Fruit fly (Drosophila melanogaster) whole organism, embryonic: Measurements from ENCODE around the gene Lsp2.
A peak's percentile ranks its signal among the peaks of the same experiment; 100 is the strongest.

Source experiments
- Bgb ChIP-seq: fragments of 200-800 bp; sonication (Bioruptor generic); IDR thresholded peaks from 2 replicates; pipeline ENCODE4 v1.3.6; 2022; ENCODE audit warnings: missing biosample characterization, missing genetic modification characterization; ENCODE audit not compliant: partially characterized antibody
- Bteb2 ChIP-seq: fragments of 200-800 bp; sonication (Bioruptor generic); optimal IDR thresholded peaks from 2 replicates; lab custom pipeline; 2016; ENCODE audit warnings: missing biosample characterization, missing genetic modification characterization
- CG10267 ChIP-seq: fragments of 200-800 bp; sonication (Bioruptor generic); optimal IDR thresholded peaks from 2 replicates; lab custom pipeline; 2018; ENCODE audit warnings: missing biosample characterization, mild to moderate bottlenecking, missing genetic modification characterization, moderate library complexity
- CG10543 ChIP-seq: fragments of 200-800 bp; sonication (Bioruptor generic); optimal IDR thresholded peaks from 3 replicates; lab custom pipeline; 2017; ENCODE audit warnings: missing biosample characterization, mild to moderate bottlenecking, missing genetic modification characterization, moderate library complexity
- CG12071 ChIP-seq: fragments of 200-800 bp; sonication (Bioruptor generic); optimal IDR thresholded peaks from 3 replicates; lab custom pipeline; 2018; ENCODE audit warnings: missing biosample characterization, mild to moderate bottlenecking, missing genetic modification characterization
- CG12659 ChIP-seq: fragments of 200-800 bp; sonication (Bioruptor generic); optimal IDR thresholded peaks from 3 replicates; lab custom pipeline; 2017; ENCODE audit warnings: mild to moderate bottlenecking, missing biosample characterization, missing genetic modification reagents, missing genetic modification characterization
- CG12769 ChIP-seq: fragments of 200-800 bp; sonication (Bioruptor generic); optimal IDR thresholded peaks from 2 replicates; lab custom pipeline; 2019; ENCODE audit warnings: missing biosample characterization, mild to moderate bottlenecking, missing genetic modification characterization, moderate library complexity
- CG14710 ChIP-seq: fragments of 200-800 bp; sonication (Bioruptor generic); optimal IDR thresholded peaks from 3 replicates; lab custom pipeline; 2019; ENCODE audit warnings: missing biosample characterization, mild to moderate bottlenecking, missing genetic modification characterization, moderate library complexity
- CG14860 ChIP-seq: fragments of 200-800 bp; sonication (Bioruptor generic); IDR thresholded peaks from 3 replicates; pipeline ENCODE4 v1.3.6; 2022; ENCODE audit warnings: missing biosample characterization, missing genetic modification characterization; ENCODE audit not compliant: partially characterized antibody
- CG14965 ChIP-seq: fragments of 200-800 bp; sonication (Bioruptor generic); optimal IDR thresholded peaks from 2 replicates; lab custom pipeline; 2016; ENCODE audit warnings: missing biosample characterization, missing genetic modification characterization, borderline replicate concordance
- CG16813 ChIP-seq: fragments of 200-800 bp; sonication (Bioruptor generic); IDR thresholded peaks from 3 replicates; pipeline ENCODE4 v1.3.6; 2022; ENCODE audit warnings: missing biosample characterization, missing genetic modification characterization; ENCODE audit not compliant: partially characterized antibody
- CG2116 ChIP-seq: fragments of 200-800 bp; sonication (Bioruptor generic); optimal IDR thresholded peaks from 3 replicates; lab custom pipeline; 2018; ENCODE audit warnings: missing biosample characterization, mild to moderate bottlenecking, missing genetic modification characterization
- CG30403 ChIP-seq: fragments of 200-800 bp; sonication (Bioruptor generic); optimal IDR thresholded peaks from 3 replicates; lab custom pipeline; 2016; ENCODE audit warnings: missing biosample characterization, missing genetic modification characterization
- CG33213 ChIP-seq: fragments of 200-800 bp; sonication (Bioruptor generic); optimal IDR thresholded peaks from 3 replicates; lab custom pipeline; 2016; ENCODE audit warnings: missing biosample characterization, missing genetic modification characterization
- CG3847 ChIP-seq: fragments of 200-800 bp; sonication (Bioruptor generic); IDR thresholded peaks from 2 replicates; pipeline ENCODE4 v1.3.6; 2022; ENCODE audit warnings: missing biosample characterization, missing genetic modification characterization
- CG3995 ChIP-seq: fragments of 200-800 bp; sonication (Bioruptor generic); optimal IDR thresholded peaks from 3 replicates; lab custom pipeline; 2016; ENCODE audit warnings: missing biosample characterization, missing genetic modification characterization
- CG42726 ChIP-seq: fragments of 200-800 bp; sonication (Bioruptor generic); IDR thresholded peaks from 2 replicates; pipeline ENCODE4 v1.3.6; 2022; ENCODE audit warnings: missing biosample characterization, missing genetic modification characterization; ENCODE audit not compliant: partially characterized antibody
- CG4360 ChIP-seq: fragments of 200-800 bp; sonication (Bioruptor generic); IDR thresholded peaks from 2 replicates; pipeline ENCODE4 v1.3.6; 2022; ENCODE audit warnings: missing biosample characterization, missing genetic modification characterization
- CG4617 ChIP-seq: fragments of 200-800 bp; sonication (Bioruptor generic); optimal IDR thresholded peaks from 3 replicates; lab custom pipeline; 2016; ENCODE audit warnings: missing biosample characterization, missing genetic modification characterization, borderline replicate concordance
- CG6791 ChIP-seq: fragments of 200-800 bp; sonication (Bioruptor generic); IDR thresholded peaks from 3 replicates; pipeline ENCODE4 v1.3.6; 2022; ENCODE audit warnings: missing biosample characterization, missing genetic modification characterization; ENCODE audit not compliant: partially characterized antibody
- CG7963 ChIP-seq: fragments of 200-800 bp; sonication (Bioruptor generic); IDR thresholded peaks from 3 replicates; pipeline ENCODE4 v1.3.6; 2022; ENCODE audit warnings: missing biosample characterization, missing genetic modification characterization; ENCODE audit not compliant: partially characterized antibody
- Dbx ChIP-seq: fragments of 200-800 bp; sonication (Bioruptor generic); IDR thresholded peaks from 3 replicates; pipeline ENCODE4 v1.3.6; 2022; ENCODE audit warnings: missing biosample characterization, missing genetic modification characterization
- Doc3 ChIP-seq: fragments of 200-800 bp; sonication (Bioruptor generic); IDR thresholded peaks from 3 replicates; pipeline ENCODE4 v1.3.6; 2022; ENCODE audit warnings: missing biosample characterization, missing genetic modification characterization; ENCODE audit not compliant: partially characterized antibody
- Ets97D ChIP-seq: fragments of 200-800 bp; sonication (Bioruptor generic); optimal IDR thresholded peaks from 3 replicates; lab custom pipeline; 2016; ENCODE audit warnings: missing biosample characterization, missing genetic modification characterization
- HLHmδ ChIP-seq: fragments of 200-800 bp; sonication (Bioruptor generic); optimal IDR thresholded peaks from 2 replicates; lab custom pipeline; 2018; ENCODE audit warnings: missing biosample characterization, mild to moderate bottlenecking, missing genetic modification characterization, moderate library complexity
- Hr39 ChIP-seq: fragments of >200 bp; optimal IDR thresholded peaks from 2 replicates; lab custom pipeline; 2017
- MBD-R2 ChIP-seq: fragments of 200-800 bp; sonication (Bioruptor generic); IDR thresholded peaks from 2 replicates; pipeline ENCODE4 v1.3.6; 2022; ENCODE audit warnings: missing biosample characterization, missing genetic modification characterization
- YL-1 ChIP-seq: fragments of 200-800 bp; sonication (Bioruptor generic); optimal IDR thresholded peaks from 3 replicates; lab custom pipeline; 2017; ENCODE audit warnings: missing biosample characterization, mild to moderate bottlenecking, missing genetic modification characterization
- amos ChIP-seq: fragments of 200-800 bp; sonication (Bioruptor generic); IDR thresholded peaks from 2 replicates; pipeline ENCODE4 v1.3.6; 2022; ENCODE audit warnings: missing biosample characterization, missing genetic modification characterization; ENCODE audit not compliant: partially characterized antibody
- ara ChIP-seq: fragments of 200-800 bp; sonication (Bioruptor generic); IDR thresholded peaks from 2 replicates; pipeline ENCODE4 v1.3.6; 2022; ENCODE audit warnings: missing biosample characterization, missing genetic modification characterization
- bab2 ChIP-seq: fragments of 200-800 bp; sonication (Bioruptor generic); optimal IDR thresholded peaks from 2 replicates; lab custom pipeline; 2016; ENCODE audit warnings: missing biosample characterization, missing genetic modification characterization
- dysf ChIP-seq: fragments of 200-800 bp; sonication (Bioruptor generic); IDR thresholded peaks from 3 replicates; pipeline ENCODE4 v1.3.6; 2022; ENCODE audit warnings: missing biosample characterization, missing genetic modification characterization
- gcm2 ChIP-seq: fragments of 200-800 bp; sonication (Bioruptor generic); optimal IDR thresholded peaks from 2 replicates; lab custom pipeline; 2016; ENCODE audit warnings: missing biosample characterization, missing genetic modification characterization
- gfzf ChIP-seq: fragments of 200-800 bp; sonication (Bioruptor generic); optimal IDR thresholded peaks from 2 replicates; lab custom pipeline; 2016; ENCODE audit warnings: missing biosample characterization, mild to moderate bottlenecking, missing genetic modification characterization, moderate library complexity
- inv ChIP-seq: fragments of 200-800 bp; sonication (Bioruptor generic); IDR thresholded peaks from 2 replicates; pipeline ENCODE4 v1.3.6; 2022; ENCODE audit warnings: missing biosample characterization, missing genetic modification characterization; ENCODE audit not compliant: partially characterized antibody
- jigr1 ChIP-seq: fragments of 200-800 bp; sonication (Bioruptor generic); IDR thresholded peaks from 3 replicates; pipeline ENCODE4 v1.3.6; 2022; ENCODE audit warnings: missing biosample characterization, missing genetic modification characterization
- lov ChIP-seq, 2 experiments: fragments of 200-800 bp in 1 of 2; fragments of >200 bp in 1 of 2; sonication (Bioruptor generic) in 1 of 2; IDR thresholded peaks in 1 of 2; optimal IDR thresholded peaks in 1 of 2; 2 replicates in 1 of 2; 3 replicates in 1 of 2; pipeline versions ENCODE4 v1.3.6 to Lab custom; 2017 to 2022; ENCODE audit warnings: missing biosample characterization in 1 of 2, missing genetic modification characterization in 1 of 2
- luna ChIP-seq: fragments of 200-800 bp; sonication (Bioruptor generic); optimal IDR thresholded peaks from 2 replicates; lab custom pipeline; 2016; ENCODE audit warnings: missing biosample characterization, missing genetic modification characterization
- phol ChIP-seq: fragments of 200-800 bp; sonication (Bioruptor generic); optimal IDR thresholded peaks from 3 replicates; lab custom pipeline; 2018; ENCODE audit warnings: missing biosample characterization, mild to moderate bottlenecking, missing genetic modification characterization, moderate library complexity
- row ChIP-seq: fragments of 200-800 bp; sonication (Bioruptor generic); IDR thresholded peaks from 3 replicates; pipeline ENCODE4 v1.3.6; 2022; ENCODE audit warnings: missing biosample characterization, missing genetic modification characterization
- salm ChIP-seq: fragments of 200-800 bp; sonication (Bioruptor generic); optimal IDR thresholded peaks from 2 replicates; lab custom pipeline; 2018; ENCODE audit warnings: missing biosample characterization, mild to moderate bottlenecking, missing genetic modification characterization
- sens ChIP-seq: fragments of 200-800 bp; sonication (Bioruptor generic); peaks from one replicate; lab custom pipeline; 2016; ENCODE audit warnings: missing biosample characterization, missing genetic modification characterization
- sna ChIP-seq: fragments of 200-800 bp; sonication (Bioruptor generic); IDR thresholded peaks from 2 replicates; pipeline ENCODE4 v1.3.6; 2022; ENCODE audit warnings: missing biosample characterization, missing genetic modification characterization; ENCODE audit not compliant: partially characterized antibody
- stwl ChIP-seq: fragments of 200-800 bp; sonication (Bioruptor generic); optimal IDR thresholded peaks from 3 replicates; lab custom pipeline; 2018; ENCODE audit warnings: missing biosample characterization, mild to moderate bottlenecking, missing genetic modification characterization, moderate library complexity
- trh ChIP-seq: fragments of 200-800 bp; sonication (Bioruptor generic); optimal IDR thresholded peaks from 2 replicates; lab custom pipeline; 2016; ENCODE audit warnings: missing biosample characterization, missing genetic modification characterization
- zfh1 ChIP-seq: fragments of 200-800 bp; sonication (Bioruptor generic); IDR thresholded peaks from 3 replicates; pipeline ENCODE4 v1.3.6; 2022; ENCODE audit warnings: missing biosample characterization, missing genetic modification characterization

The Lsp2 gene

DNA sequence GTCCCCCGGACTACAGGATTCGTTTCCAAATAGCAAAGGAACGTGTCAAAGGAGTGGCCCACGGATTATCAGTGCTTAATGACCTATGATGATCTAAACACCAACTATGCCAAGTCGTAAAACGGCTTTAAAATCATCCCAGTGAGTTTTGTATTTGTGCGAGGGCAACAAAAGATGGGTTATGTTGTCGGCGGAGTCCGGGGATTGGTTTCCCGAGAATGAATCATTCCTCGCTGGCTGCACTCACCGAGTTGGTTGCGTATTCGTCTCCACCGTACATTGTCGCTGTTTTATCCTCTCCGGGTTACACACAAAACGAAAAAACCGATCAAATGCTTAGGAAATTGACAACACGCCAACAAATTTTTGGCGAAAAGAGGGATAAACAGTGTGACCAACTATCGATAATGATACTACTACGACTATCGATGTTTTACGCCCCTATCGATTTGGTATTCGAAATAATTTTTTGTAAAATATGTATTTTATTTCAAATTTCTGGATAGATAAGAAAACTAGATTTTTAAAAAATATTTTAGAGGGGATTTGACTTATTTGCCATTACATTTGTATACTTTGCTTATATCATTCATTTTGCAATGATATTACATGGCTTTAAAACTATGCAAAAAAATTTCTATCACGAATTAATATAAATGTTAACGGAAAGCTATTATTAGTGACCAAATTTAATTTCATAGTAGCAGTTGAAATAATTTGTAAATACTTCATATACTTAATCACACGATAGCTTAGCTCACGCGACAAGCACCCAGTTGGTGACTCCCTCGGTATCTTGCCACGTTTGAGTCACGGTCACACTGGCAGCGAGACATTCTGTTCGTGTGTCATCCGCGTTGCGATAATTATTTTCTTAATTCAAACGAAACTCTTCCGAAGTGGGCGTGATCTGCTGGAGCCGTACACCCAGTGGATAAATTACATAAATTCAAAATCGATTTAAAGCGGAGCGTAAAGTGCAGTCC lies 16.8 kb downstream of the Lsp2 start, which contains the start of the genes eIF3l and Nrx-IV (continued):
- TF ChIP-seq MBD-R2 (GFP tag; lab: Robert Waterston, UW) (peak; percentile 15; the same call in 1 of the 2 replicates), ara (GFP tag; lab: Robert Waterston, UW) (no peak), Dbx (GFP tag; lab: Robert Waterston, UW) (no peak), phol (tag; lab: Kevin White, UChicago) (peak; percentile 30), salm (tag; lab: Kevin White, UChicago) (no peak), CG14965 (GFP tag; lab: Kevin White, UChicago) (no peak), trh (no peak), CG14860 (peak; percentile 48; the same call in 1 of the 3 replicates), CG12659 (GFP tag; lab: Kevin White, UChicago) (peak; percentile 35), luna (GFP tag; lab: Kevin White, UChicago) (no peak), zfh1 (GFP tag; lab: Robert Waterston, UW) (0 out of 3 replicates have a peak, but pooled peaks have one; percentile 13), CG6791 (GFP tag; lab: Robert Waterston, UW) (peak; percentile 56), gcm2 (no peak), amos (GFP tag; lab: Robert Waterston, UW) (peak; percentile 64), dysf (no peak), CG4360 (GFP tag; lab: Robert Waterston, UW) (0 out of 2 replicates have a peak, but pooled peaks have one; percentile 6), sna (GFP tag; lab: Robert Waterston, UW) (peak; percentile 41; the same call in 1 of the 2 replicates), CG33213 (GFP tag; lab: Kevin White, UChicago) (peak; percentile 18), CG16813 (GFP tag; lab: Robert Waterston, UW) (peak; percentile 66; the same call in 2 of the 3 replicates), Doc3 (GFP tag; lab: Robert Waterston, UW) (peak; percentile 59; the same call in 2 of the 3 replicates), CG10543 (no peak), CG4617 (GFP tag; lab: Kevin White, UChicago) (peak; percentile 47), CG42726 (GFP tag; lab: Robert Waterston, UW) (peak; percentile 57), jigr1 (GFP tag; lab: Robert Waterston, UW) (no peak), CG10267 (tag; lab: Kevin White, UChicago) (peak; percentile 31), Bgb (GFP tag; lab: Robert Waterston, UW) (peak; percentile 40; the same call in 1 of the 2 replicates), sens (GFP tag; lab: Kevin White, UChicago) (peak; percentile 36), CG14710 (tag; lab: Kevin White, UChicago) (peak; percentile 60), CG30403 (peak; percentile 14), inv (GFP tag; lab: Robert Waterston, UW) (peak; percentile 72), CG3847 (no peak), stwl (peak; percentile 35), Hr39 (no peak), gfzf (GFP tag; lab: Kevin White, UChicago) (peak; percentile 81), lov (optimal IDR thresholded peaks at IDR 0.05; lab: Kevin White, UChicago) (no peak), lov (GFP tag; IDR thresholded peaks at IDR 0.05; lab: Robert Waterston, UW) (no peak), CG2116 (GFP tag; lab: Kevin White, UChicago) (peak; percentile 47), HLHmδ (GFP tag; lab: Kevin White, UChicago) (peak; percentile 39), bab2 (GFP tag; lab: Kevin White, UChicago) (no peak), CG12769 (tag; lab: Kevin White, UChicago) (peak; percentile 12), CG7963 (peak; percentile 4; the same call in 1 of the 3 replicates), row (GFP tag; lab: Robert Waterston, UW) (peak; percentile 57; the same call in 2 of the 3 replicates), CG12071 (GFP tag; lab: Kevin White, UChicago) (no peak), CG3995 (GFP tag; lab: Kevin White, UChicago) (peak; percentile 69), Bteb2 (peak; percentile 1), Ets97D (GFP tag; lab: Kevin White, UChicago) (peak; percentile 14), YL-1 (GFP tag; lab: Kevin White, UChicago) (peak; percentile 57)
